Worm (Caenorhabditis elegans) whole organism, late embryonic: ENCODE measurements around the gene icl-1.

Source experiments
- F13H6.1 ChIP-seq: sonication (generic microtip); optimal IDR thresholded peaks from 2 replicates; lab custom pipeline; 2016; ENCODE audit warnings: missing genetic modification characterization, missing compliant biosample characterization
- K02D7.2 ChIP-seq: sonication (generic microtip); optimal IDR thresholded peaks from 2 replicates; lab custom pipeline; 2017; ENCODE audit warnings: mild to moderate bottlenecking, missing genetic modification characterization, missing compliant biosample characterization
- T23F11.4 ChIP-seq: fragments of 200-800 bp; sonication (Bioruptor generic); optimal IDR thresholded peaks from 2 replicates; lab custom pipeline; 2018; ENCODE audit warnings: mild to moderate bottlenecking, missing genetic modification characterization, missing compliant biosample characterization
- ama-1 ChIP-seq: fragments of 150-350 bp; optimal IDR thresholded peaks from 2 replicates; lab custom pipeline; 2014
- ceh-14 ChIP-seq: sonication (generic microtip); optimal IDR thresholded peaks from 2 replicates; lab custom pipeline; 2016; ENCODE audit warnings: missing genotype, missing genetic modification characterization, missing compliant biosample characterization
- ceh-18 ChIP-seq: sonication (generic microtip); optimal IDR thresholded peaks from 2 replicates; lab custom pipeline; 2016; ENCODE audit warnings: missing genetic modification characterization, missing compliant biosample characterization
- ceh-19 ChIP-seq: fragments of 200-800 bp; sonication (Bioruptor generic); optimal IDR thresholded peaks from 2 replicates; lab custom pipeline; 2018; ENCODE audit warnings: mild to moderate bottlenecking, missing genetic modification characterization, missing compliant biosample characterization
- ceh-22 ChIP-seq: sonication (generic microtip); optimal IDR thresholded peaks from 2 replicates; lab custom pipeline; 2017; ENCODE audit warnings: missing biosample characterization, missing genetic modification characterization
- ceh-24 ChIP-seq: sonication (generic microtip); optimal IDR thresholded peaks from 2 replicates; lab custom pipeline; 2016; ENCODE audit warnings: mild to moderate bottlenecking, missing genetic modification characterization, missing compliant biosample characterization
- ceh-34 ChIP-seq: sonication (generic microtip); optimal IDR thresholded peaks from 2 replicates; lab custom pipeline; 2016; ENCODE audit warnings: mild to moderate bottlenecking, missing genetic modification characterization, missing compliant biosample characterization
- ceh-48 ChIP-seq: sonication (generic microtip); optimal IDR thresholded peaks from 2 replicates; lab custom pipeline; 2016; ENCODE audit warnings: missing genetic modification characterization, inconsistent platforms, missing compliant biosample characterization
- che-1 ChIP-seq: sonication (generic microtip); optimal IDR thresholded peaks from 2 replicates; lab custom pipeline; 2016; ENCODE audit warnings: mild to moderate bottlenecking, missing genetic modification characterization, missing compliant biosample characterization
- elt-2 ChIP-seq: sonication (generic microtip); optimal IDR thresholded peaks from 2 replicates; lab custom pipeline; 2016; ENCODE audit warnings: missing genetic modification reagents, missing genetic modification characterization, missing compliant biosample characterization
- elt-4 ChIP-seq: sonication (generic microtip); optimal IDR thresholded peaks from 2 replicates; lab custom pipeline; 2016; ENCODE audit warnings: missing genetic modification characterization, missing compliant biosample characterization
- ets-4 ChIP-seq: sonication (generic microtip); optimal IDR thresholded peaks from 2 replicates; lab custom pipeline; 2016; ENCODE audit warnings: missing genetic modification characterization, missing compliant biosample characterization
- eyg-1 ChIP-seq: sonication (generic microtip); optimal IDR thresholded peaks from 2 replicates; lab custom pipeline; 2016; ENCODE audit warnings: missing genotype, missing genetic modification characterization, missing compliant biosample characterization
- fkh-10 ChIP-seq: fragments of 150-350 bp; optimal IDR thresholded peaks from 2 replicates; lab custom pipeline; 2014; ENCODE audit warnings: missing biosample characterization, missing genetic modification reagents, missing genetic modification characterization
- hlh-15 ChIP-seq: sonication (generic microtip); optimal IDR thresholded peaks from 2 replicates; lab custom pipeline; 2016; ENCODE audit warnings: missing genetic modification characterization, missing compliant biosample characterization
- lim-6 ChIP-seq: sonication (generic microtip); optimal IDR thresholded peaks from 2 replicates; lab custom pipeline; 2016; ENCODE audit warnings: missing genetic modification characterization, missing compliant biosample characterization
- madf-2 ChIP-seq: sonication (generic microtip); optimal IDR thresholded peaks from 2 replicates; lab custom pipeline; 2017; ENCODE audit warnings: missing genetic modification characterization, missing compliant biosample characterization
- mec-3 ChIP-seq: sonication (generic microtip); optimal IDR thresholded peaks from 2 replicates; lab custom pipeline; 2016; ENCODE audit warnings: borderline replicate concordance, missing genetic modification characterization, missing compliant biosample characterization
- nfya-1 ChIP-seq: sonication (generic microtip); optimal IDR thresholded peaks from 2 replicates; lab custom pipeline; 2017; ENCODE audit warnings: missing genetic modification characterization, mild to moderate bottlenecking, missing compliant biosample characterization, antibody characterized with exemption, moderate library complexity
- nhr-232 ChIP-seq: sonication (generic microtip); optimal IDR thresholded peaks from 2 replicates; lab custom pipeline; 2016; ENCODE audit warnings: missing genetic modification characterization, missing compliant biosample characterization
- pha-2 ChIP-seq: sonication (generic microtip); optimal IDR thresholded peaks from 2 replicates; lab custom pipeline; 2017; ENCODE audit warnings: mild to moderate bottlenecking, missing genetic modification characterization, missing compliant biosample characterization
- pros-1 ChIP-seq: fragments of 150-350 bp; optimal IDR thresholded peaks from 2 replicates; lab custom pipeline; 2014; ENCODE audit warnings: missing biosample characterization, missing genetic modification reagents, missing genetic modification characterization
- sdc-2 ChIP-seq: sonication (generic microtip); optimal IDR thresholded peaks from 2 replicates; lab custom pipeline; 2016; ENCODE audit warnings: missing genotype, missing genetic modification characterization, missing compliant biosample characterization
- sox-2 ChIP-seq: fragments of 200-800 bp; sonication (Bioruptor generic); IDR thresholded peaks from 2 replicates; pipeline ENCODE4 v1.3.6; 2022; ENCODE audit warnings: missing genetic modification reagents, missing genetic modification characterization, missing compliant biosample characterization
- sox-4 ChIP-seq: sonication (generic microtip); optimal IDR thresholded peaks from 2 replicates; lab custom pipeline; 2017; ENCODE audit warnings: mild to moderate bottlenecking, missing genetic modification characterization, inconsistent platforms, missing compliant biosample characterization
- ttx-3 ChIP-seq: sonication (generic microtip); optimal IDR thresholded peaks from 2 replicates; lab custom pipeline; 2016; ENCODE audit warnings: missing genetic modification reagents, missing genetic modification characterization, missing compliant biosample characterization
- unc-86 ChIP-seq: sonication (generic microtip); optimal IDR thresholded peaks from 2 replicates; lab custom pipeline; 2016; ENCODE audit warnings: missing genetic modification characterization, missing compliant biosample characterization

Gene icl-1

ce11 chrV:695914-696313 is 31.9 kb downstream of the icl-1 start, which contains the start of gene srj-52:
Gene srj-52, minus strand, starts transcription at chrV:696014.
- TF ChIP-seq sox-4 (tag; lab: Kevin White, UChicago): no peak
- no peak for TF ChIP-seq che-1 (tag; lab: Kevin White, UChicago)
- no peak for TF ChIP-seq elt-4 (tag; lab: Kevin White, UChicago)
- no peak for TF ChIP-seq ets-4 (tag; lab: Kevin White, UChicago)
- no peak for TF ChIP-seq ceh-18
- no peak for TF ChIP-seq ceh-14
- TF ChIP-seq, all 69 proteins: peak for 0

- no peak for TF ChIP-seq ama-1 (lab: Kevin White, UChicago)
- TF ChIP-seq K02D7.2 (tag; lab: Kevin White, UChicago): no peak
- TF ChIP-seq pros-1 (tag; lab: Kevin White, UChicago): no peak
These were observed 33.2 kb downstream of the icl-1 start, which contains the start of gene srj-53 for ce11 chrV:694625-695024. Gene srj-53, minus strand, starts transcription at chrV:694725.

- TF ChIP-seq ceh-19 (GFP tag; lab: Kevin White, UChicago): no peak
These were observed 34.9 kb downstream of the icl-1 start, which contains the start of gene srx-4 for ce11 chrV:692720-693422. Gene srx-4, minus strand, starts transcription at chrV:692770.

- TF ChIP-seq hlh-15 (tag; lab: Kevin White, UChicago): no peak
- TF ChIP-seq nhr-232 (tag; lab: Kevin White, UChicago): no peak
- no peak for TF ChIP-seq madf-2 (tag; lab: Kevin White, UChicago)
- no peak for TF ChIP-seq F13H6.1 (tag; lab: Kevin White, UChicago)
- TF ChIP-seq ceh-34 (tag; lab: Kevin White, UChicago): no peak
- no peak for TF ChIP-seq sdc-2 (tag; lab: Kevin White, UChicago)
These were observed 38.3 kb downstream of the icl-1 start for ce11 chrV:689538-689937.

- TF ChIP-seq T23F11.4 (no peak), sox-2 (GFP tag; lab: Robert Waterston, UW) (no peak), ceh-48 (tag; lab: Kevin White, UChicago) (peak; percentile 32)
These were observed 40.4 kb downstream of the icl-1 start, which contains the start of gene H25P19.1 for ce11 chrV:687384-687783. Gene H25P19.1, plus strand, starts transcription at chrV:687684.

ce11 chrV:683858-684257 is 43.9 kb downstream of the icl-1 start, which contains the start of gene F31F4.1:
Gene F31F4.1, plus strand, starts transcription at chrV:684060.
- no peak for TF ChIP-seq eyg-1 (tag; lab: Kevin White, UChicago)
- TF ChIP-seq pha-2 (tag; lab: Kevin White, UChicago): no peak
- TF ChIP-seq fkh-10 (GFP tag; lab: Kevin White, UChicago): no peak
- no peak for TF ChIP-seq ceh-48 (tag; lab: Kevin White, UChicago)
- no peak for TF ChIP-seq mec-3 (tag; lab: Kevin White, UChicago)
- TF ChIP-seq elt-2 (tag; lab: Kevin White, UChicago): no peak
- TF ChIP-seq unc-86 (tag; lab: Kevin White, UChicago): no peak
- TF ChIP-seq ets-4 (tag; lab: Kevin White, UChicago): no peak
- TF ChIP-seq ttx-3: no peak
- TF ChIP-seq lim-6 (tag; lab: Kevin White, UChicago): no peak
- no peak for TF ChIP-seq ceh-24
- no peak for TF ChIP-seq nhr-232 (tag; lab: Kevin White, UChicago)
- no peak for TF ChIP-seq hlh-15 (tag; lab: Kevin White, UChicago)
- no peak for TF ChIP-seq nfya-1
- no peak for TF ChIP-seq K02D7.2 (tag; lab: Kevin White, UChicago)
- TF ChIP-seq ceh-22 (tag; lab: Kevin White, UChicago): no peak
- TF ChIP-seq ceh-34 (tag; lab: Kevin White, UChicago): no peak
